Worm (Caenorhabditis elegans): Measurements from ENCODE around the gene drd-50.

drd-50 gene

ce11 chrIV:4093087-4093486 lies 24.4 kb upstream of the drd-50 start (continued):
- TF ChIP-seq C08G9.2 (tag; optimal IDR thresholded peaks at IDR 0.05): peak; percentile 37
- no peak for TF ChIP-seq ceh-24 (tag; optimal IDR thresholded peaks at IDR 0.05)
- no peak for TF ChIP-seq dmd-4 (tag; optimal IDR thresholded peaks at IDR 0.05; ENCODE audit: borderline replicate concordance)
- TF ChIP-seq ceh-6 (GFP tag; optimal IDR thresholded peaks at IDR 0.05): no peak
- no peak for TF ChIP-seq nhr-11 (tag; optimal IDR thresholded peaks at IDR 0.05)
- TF ChIP-seq ets-4 (tag; optimal IDR thresholded peaks at IDR 0.05): no peak
- TF ChIP-seq ceh-22 (tag; optimal IDR thresholded peaks at IDR 0.05): no peak
- TF ChIP-seq ahr-1 (tag; optimal IDR thresholded peaks at IDR 0.05): no peak
- peak; percentile 8 for TF ChIP-seq unc-55 (GFP tag; optimal IDR thresholded peaks at IDR 0.05)
- TF ChIP-seq ceh-48 (tag; optimal IDR thresholded peaks at IDR 0.05): peak; percentile 22
- TF ChIP-seq lin-11 (tag; optimal IDR thresholded peaks at IDR 0.05): no peak
- TF ChIP-seq ceh-30 (tag; optimal IDR thresholded peaks at IDR 0.05): no peak
- no peak for TF ChIP-seq npax-4 (tag; optimal IDR thresholded peaks at IDR 0.05)
- TF ChIP-seq ceh-9 (tag; optimal IDR thresholded peaks at IDR 0.05): no peak
- TF ChIP-seq odd-2 (tag; optimal IDR thresholded peaks at IDR 0.05): no peak
- TF ChIP-seq C38D4.7 (GFP tag; optimal IDR thresholded peaks at IDR 0.05): no peak
- no peak for TF ChIP-seq hlh-30 (tag; optimal IDR thresholded peaks at IDR 0.05; ENCODE audit: insufficient read depth)
- TF ChIP-seq ref-2 (tag; optimal IDR thresholded peaks at IDR 0.05): no peak
- TF ChIP-seq elt-4 (tag; optimal IDR thresholded peaks at IDR 0.05): no peak
- TF ChIP-seq hlh-13 (GFP tag; optimal IDR thresholded peaks at IDR 0.05): no peak
- TF ChIP-seq pax-1 (tag; optimal IDR thresholded peaks at IDR 0.05): no peak
- TF ChIP-seq K09A11.1 (tag; optimal IDR thresholded peaks at IDR 0.05; ENCODE audit: insufficient read depth): no peak
- TF ChIP-seq lim-6 (tag; optimal IDR thresholded peaks at IDR 0.05): no peak
- TF ChIP-seq nfya-1 (tag; optimal IDR thresholded peaks at IDR 0.05): peak; percentile 74
- TF ChIP-seq gmeb-2 (tag; optimal IDR thresholded peaks at IDR 0.05): no peak
- no peak for TF ChIP-seq syd-9 (tag; optimal IDR thresholded peaks at IDR 0.05)
- TF ChIP-seq pag-3 (tag; optimal IDR thresholded peaks at IDR 0.05; ENCODE audit: borderline replicate concordance): no peak
- TF ChIP-seq dve-1 (tag; optimal IDR thresholded peaks at IDR 0.05): peak; percentile 21
- no peak for TF ChIP-seq ttx-3 (tag; optimal IDR thresholded peaks at IDR 0.05)
- TF ChIP-seq K02D7.2 (tag; optimal IDR thresholded peaks at IDR 0.05): no peak
- TF ChIP-seq unc-42 (tag; optimal IDR thresholded peaks at IDR 0.05): peak; percentile 17
- TF ChIP-seq hlh-8 (tag; optimal IDR thresholded peaks at IDR 0.05): no peak
- no peak for TF ChIP-seq ama-1 (optimal IDR thresholded peaks at IDR 0.05)
- TF ChIP-seq ceh-2 (tag; optimal IDR thresholded peaks at IDR 0.05): peak; percentile 17
- no peak for TF ChIP-seq ceh-14 (tag; optimal IDR thresholded peaks at IDR 0.05)
- no peak for TF ChIP-seq sox-2 (GFP tag; IDR thresholded peaks at IDR 0.05)
- no peak for TF ChIP-seq ztf-16 (tag; optimal IDR thresholded peaks at IDR 0.05)
- no peak for TF ChIP-seq eyg-1 (tag; optimal IDR thresholded peaks at IDR 0.05)
- no peak for TF ChIP-seq pat-9 (tag; optimal IDR thresholded peaks at IDR 0.05)
- TF ChIP-seq che-1 (tag; optimal IDR thresholded peaks at IDR 0.05): no peak
- TF ChIP-seq ceh-34 (tag; optimal IDR thresholded peaks at IDR 0.05): peak; percentile 27
- no peak for TF ChIP-seq sdc-2 (tag; optimal IDR thresholded peaks at IDR 0.05)

ce11 chrIV:4094364-4094763 lies 23.2 kb upstream of the drd-50 start:
- no peak for TF ChIP-seq pag-3 (tag; optimal IDR thresholded peaks at IDR 0.05; ENCODE audit: borderline replicate concordance)
- no peak for TF ChIP-seq syd-9 (tag; optimal IDR thresholded peaks at IDR 0.05)
- no peak for TF ChIP-seq nfya-1 (tag; optimal IDR thresholded peaks at IDR 0.05)
- TF ChIP-seq lin-11 (tag; optimal IDR thresholded peaks at IDR 0.05): no peak

Data from whole organism, late embryonic.